Fruit fly (Drosophila melanogaster) whole organism, adult: ENCODE measurements around the gene CG16957.

ENCODE experiments used
- CG11617 ChIP-seq: fragments of 200-800 bp; sonication (Bioruptor generic); optimal IDR thresholded peaks from 2 replicates; lab custom pipeline; 2017; ENCODE audit warnings: mild to moderate bottlenecking, missing biosample characterization, missing genetic modification reagents, missing genetic modification characterization
- CG12768 ChIP-seq: fragments of 200-800 bp; sonication (Bioruptor generic); optimal IDR thresholded peaks from 2 replicates; lab custom pipeline; 2017; ENCODE audit warnings: missing biosample characterization, missing genetic modification characterization, mild to moderate bottlenecking, moderate library complexity, missing genetic modification reagents
- CG14711 ChIP-seq: fragments of 200-800 bp; sonication (Bioruptor generic); optimal IDR thresholded peaks from 2 replicates; lab custom pipeline; 2018; ENCODE audit warnings: missing biosample characterization, mild to moderate bottlenecking, missing genetic modification characterization, moderate library complexity
- CG1620 ChIP-seq: fragments of 200-800 bp; sonication (Bioruptor generic); optimal IDR thresholded peaks from 2 replicates; lab custom pipeline; 2016; ENCODE audit warnings: missing biosample characterization, missing genetic modification characterization
- CG33017 ChIP-seq: fragments of 200-800 bp; sonication (Bioruptor generic); optimal IDR thresholded peaks from 2 replicates; lab custom pipeline; 2018; ENCODE audit warnings: missing biosample characterization, mild to moderate bottlenecking, missing genetic modification characterization, moderate library complexity
- CG5204 ChIP-seq: fragments of 200-800 bp; sonication (Bioruptor generic); optimal IDR thresholded peaks from 2 replicates; lab custom pipeline; 2016; ENCODE audit warnings: missing biosample characterization, missing genetic modification characterization
- CG7045 ChIP-seq: fragments of 200-800 bp; sonication (Bioruptor generic); optimal IDR thresholded peaks from 2 replicates; lab custom pipeline; 2017; ENCODE audit warnings: missing biosample characterization, mild to moderate bottlenecking, missing genetic modification characterization
- CG7101 ChIP-seq: fragments of 200-800 bp; sonication (Bioruptor generic); optimal IDR thresholded peaks from 2 replicates; lab custom pipeline; 2018; ENCODE audit warnings: missing biosample characterization, mild to moderate bottlenecking, missing genetic modification characterization, moderate library complexity
- Clk ChIP-seq: fragments of 200-800 bp; sonication (Bioruptor generic); optimal IDR thresholded peaks from 2 replicates; lab custom pipeline; 2017; ENCODE audit warnings: missing biosample characterization, missing genetic modification characterization
- Crg-1 ChIP-seq: fragments of 200-800 bp; sonication (Bioruptor generic); optimal IDR thresholded peaks from 2 replicates; lab custom pipeline; 2016; ENCODE audit warnings: missing biosample characterization, missing genetic modification characterization
- Hr96 ChIP-seq: fragments of 200-800 bp; sonication (Bioruptor generic); optimal IDR thresholded peaks from 2 replicates; lab custom pipeline; 2016; ENCODE audit warnings: missing biosample characterization, missing genetic modification characterization
- Mnt ChIP-seq: fragments of 200-800 bp; sonication (Bioruptor generic); optimal IDR thresholded peaks from 2 replicates; lab custom pipeline; 2016; ENCODE audit warnings: missing biosample characterization, mild to moderate bottlenecking, missing genetic modification characterization
- bab1 ChIP-seq: fragments of 200-800 bp; sonication (Bioruptor generic); optimal IDR thresholded peaks from 3 replicates; lab custom pipeline; 2019; ENCODE audit warnings: missing biosample characterization, mild to moderate bottlenecking, missing genetic modification characterization, moderate library complexity
- cic ChIP-seq: fragments of 200-800 bp; sonication (Bioruptor generic); optimal IDR thresholded peaks from 2 replicates; lab custom pipeline; 2017; ENCODE audit warnings: missing biosample characterization, mild to moderate bottlenecking, missing genetic modification characterization, moderate library complexity
- cnc ChIP-seq, 2 experiments: fragments of >200 bp; optimal IDR thresholded peaks; 2 replicates each; lab custom pipeline; 2017
- kay ChIP-seq: fragments of 200-800 bp; sonication (Bioruptor generic); peaks from one replicate; lab custom pipeline; 2016; ENCODE audit warnings: missing biosample characterization, missing genetic modification characterization, borderline replicate concordance
- ovo ChIP-seq: fragments of 200-800 bp; sonication (Bioruptor generic); optimal IDR thresholded peaks from 2 replicates; lab custom pipeline; 2016; ENCODE audit warnings: missing biosample characterization, missing genetic modification characterization
- pad ChIP-seq: fragments of 200-800 bp; sonication (Bioruptor generic); optimal IDR thresholded peaks from 3 replicates; lab custom pipeline; 2017; ENCODE audit warnings: missing biosample characterization, missing genetic modification characterization, mild to moderate bottlenecking, moderate library complexity, missing genetic modification reagents
- tj ChIP-seq: fragments of 200-800 bp; sonication (Bioruptor generic); optimal IDR thresholded peaks from 3 replicates; lab custom pipeline; 2017; ENCODE audit warnings: missing biosample characterization, mild to moderate bottlenecking, missing genetic modification characterization, moderate library complexity
- toe ChIP-seq: fragments of 200-800 bp; sonication (Bioruptor generic); optimal IDR thresholded peaks from 2 replicates; lab custom pipeline; 2016; ENCODE audit warnings: missing biosample characterization, missing genetic modification characterization

CG16957 gene

dm6 chr2L:13397393-13397792 is 1.4 kb upstream of the CG16957 start:
- TF ChIP-seq tj (GFP tag; lab: Kevin White, UChicago) (no peak), cic (no peak)

- TF ChIP-seq Mnt (GFP tag; lab: Kevin White, UChicago) (peak; percentile 99), cnc (optimal IDR thresholded peaks at IDR 0.05; lab: Kevin White, UChicago) (no peak), CG5204 (GFP tag; lab: Kevin White, UChicago) (peak; percentile 89), CG33017 (tag; lab: Kevin White, UChicago) (peak; percentile 88), toe (GFP tag; lab: Kevin White, UChicago) (peak; percentile 85), CG12768 (peak; percentile 91), Clk (GFP tag; lab: Kevin White, UChicago) (peak; percentile 65), pad (peak; percentile 87), cic (peak; percentile 79), CG11617 (GFP tag; lab: Kevin White, UChicago) (peak; percentile 97), Crg-1 (GFP tag; lab: Kevin White, UChicago) (peak; percentile 98), CG1620 (GFP tag; lab: Kevin White, UChicago) (peak; percentile 98), CG14711 (tag; lab: Kevin White, UChicago) (peak; percentile 85), ovo (GFP tag; lab: Kevin White, UChicago) (peak; percentile 95), Hr96 (GFP tag; lab: Kevin White, UChicago) (peak; percentile 90), CG7101 (tag; lab: Kevin White, UChicago) (peak; percentile 96), kay (GFP tag; lab: Kevin White, UChicago) (no peak), CG7045 (peak; percentile 89), bab1 (GFP tag; lab: Kevin White, UChicago) (peak; percentile 99), tj (GFP tag; lab: Kevin White, UChicago) (peak; percentile 77)
Observed at dm6 chr2L:13394903-13395302, 1.1 kb downstream of the CG16957 start, which contains the start of gene RpL24. Gene RpL24, minus strand, starts transcription at chr2L:13395131.

dm6 chr2L:13387255-13387654 is 8.7 kb downstream of the CG16957 start, which contains the start of the genes Ing5 and CG7099:
Gene Ing5, minus strand, starts transcription at chr2L:13387312.
Gene CG7099, plus strand, starts transcription at chr2L:13387571.
- TF ChIP-seq CG33017 (tag; lab: Kevin White, UChicago), result peak; percentile 93
- TF ChIP-seq toe (GFP tag; lab: Kevin White, UChicago), result peak; percentile 98
- TF ChIP-seq kay (GFP tag; lab: Kevin White, UChicago), result peak; percentile 98
- TF ChIP-seq pad, result peak; percentile 86
- peak; percentile 94 for TF ChIP-seq Crg-1 (GFP tag; lab: Kevin White, UChicago)
- TF ChIP-seq CG7101 (tag; lab: Kevin White, UChicago), result peak; percentile 96
- peak; percentile 71 for TF ChIP-seq cic
- peak; percentile 92 for TF ChIP-seq Mnt (GFP tag; lab: Kevin White, UChicago)
- TF ChIP-seq Hr96 (GFP tag; lab: Kevin White, UChicago), result peak; percentile 89
- no peak for TF ChIP-seq CG5204 (GFP tag; lab: Kevin White, UChicago)
- peak; percentile 94 for TF ChIP-seq CG7045
- peak; percentile 97 for TF ChIP-seq CG1620 (GFP tag; lab: Kevin White, UChicago)
- TF ChIP-seq ovo (GFP tag; lab: Kevin White, UChicago), result peak; percentile 92
- peak; percentile 99 for TF ChIP-seq bab1 (GFP tag; lab: Kevin White, UChicago)
- peak; percentile 87 for TF ChIP-seq tj (GFP tag; lab: Kevin White, UChicago)
- peak; percentile 91 for TF ChIP-seq Clk (GFP tag; lab: Kevin White, UChicago)
- TF ChIP-seq CG11617 (GFP tag; lab: Kevin White, UChicago), result peak; percentile 96
- peak; percentile 94 for TF ChIP-seq CG12768
- TF ChIP-seq CG14711 (tag; lab: Kevin White, UChicago), result peak; percentile 97
- TF ChIP-seq cnc (optimal IDR thresholded peaks at IDR 0.05; lab: Kevin White, UChicago), result no peak

dm6 chr2L:13382351-13383029 is 13.5 kb downstream of the CG16957 start, which contains the start of gene loqs:
Gene loqs, plus strand, starts transcription at chr2L:13382652.
- TF ChIP-seq CG7101 (tag; lab: Kevin White, UChicago) (peak; percentile 49), CG1620 (GFP tag; lab: Kevin White, UChicago) (peak; percentile 60), bab1 (GFP tag; lab: Kevin White, UChicago) (peak; percentile 64), Mnt (GFP tag; lab: Kevin White, UChicago) (no peak), CG14711 (tag; lab: Kevin White, UChicago) (peak; percentile 56), kay (GFP tag; lab: Kevin White, UChicago) (no peak), cic (no peak)

dm6 chr2L:13378488-13378964 is 17.5 kb downstream of the CG16957 start, which contains the start of the genes CG9302 and beta'COP:
Gene CG9302, minus strand, starts transcription at chr2L:13378538.
Gene beta'COP, plus strand, starts transcription at chr2L:13378902.
- TF ChIP-seq Hr96 (GFP tag; lab: Kevin White, UChicago) (no peak), tj (GFP tag; lab: Kevin White, UChicago) (peak; percentile 64), Clk (GFP tag; lab: Kevin White, UChicago) (peak; percentile 69), cnc (optimal IDR thresholded peaks at IDR 0.05; lab: Kevin White, UChicago) (no peak), CG11617 (GFP tag; lab: Kevin White, UChicago) (peak; percentile 89), CG7045 (peak; percentile 72), cic (peak; percentile 35), kay (GFP tag; lab: Kevin White, UChicago) (no peak), Mnt (GFP tag; lab: Kevin White, UChicago) (peak; percentile 69), CG1620 (GFP tag; lab: Kevin White, UChicago) (peak; percentile 82), toe (GFP tag; lab: Kevin White, UChicago) (no peak), CG12768 (peak; percentile 80), pad (peak; percentile 70), bab1 (GFP tag; lab: Kevin White, UChicago) (peak; percentile 83), CG5204 (GFP tag; lab: Kevin White, UChicago) (no peak), CG14711 (tag; lab: Kevin White, UChicago) (peak; percentile 97), ovo (GFP tag; lab: Kevin White, UChicago) (peak; percentile 74), CG7101 (tag; lab: Kevin White, UChicago) (peak; percentile 78), Crg-1 (GFP tag; lab: Kevin White, UChicago) (peak; percentile 49), CG33017 (tag; lab: Kevin White, UChicago) (peak; percentile 70)
